Fruit fly (Drosophila melanogaster) whole organism, embryonic: ENCODE results near the gene CG31454.

Experiments
- Antp ChIP-seq: fragments of 200-800 bp; sonication (Bioruptor generic); optimal IDR thresholded peaks from 3 replicates; lab custom pipeline; 2016; ENCODE audit warnings: missing biosample characterization, missing genetic modification characterization
- CG10366 ChIP-seq: fragments of 200-800 bp; sonication (Bioruptor generic); IDR thresholded peaks from 2 replicates; pipeline ENCODE4 v1.3.6; 2022; ENCODE audit warnings: missing biosample characterization, missing genetic modification characterization
- CG11398 ChIP-seq: fragments of 200-800 bp; sonication (Bioruptor generic); optimal IDR thresholded peaks from 2 replicates; lab custom pipeline; 2016; ENCODE audit warnings: missing biosample characterization, missing genetic modification characterization
- CG14860 ChIP-seq: fragments of 200-800 bp; sonication (Bioruptor generic); IDR thresholded peaks from 3 replicates; pipeline ENCODE4 v1.3.6; 2022; ENCODE audit warnings: missing biosample characterization, missing genetic modification characterization; ENCODE audit not compliant: partially characterized antibody
- CG14965 ChIP-seq: fragments of 200-800 bp; sonication (Bioruptor generic); optimal IDR thresholded peaks from 2 replicates; lab custom pipeline; 2016; ENCODE audit warnings: missing biosample characterization, missing genetic modification characterization, borderline replicate concordance
- CG15696 ChIP-seq: fragments of 200-800 bp; sonication (Bioruptor generic); optimal IDR thresholded peaks from 2 replicates; lab custom pipeline; 2019; ENCODE audit warnings: missing biosample characterization, mild to moderate bottlenecking, missing genetic modification characterization, moderate library complexity
- CG17359 ChIP-seq: fragments of 200-800 bp; sonication (Bioruptor generic); optimal IDR thresholded peaks from 3 replicates; lab custom pipeline; 2018; ENCODE audit warnings: missing biosample characterization, mild to moderate bottlenecking, missing genetic modification characterization, moderate library complexity
- CG2120 ChIP-seq: fragments of 200-800 bp; sonication (Bioruptor generic); optimal IDR thresholded peaks from 3 replicates; lab custom pipeline; 2016; ENCODE audit warnings: missing biosample characterization, missing genetic modification characterization
- CG2199 ChIP-seq: fragments of 200-800 bp; sonication (Bioruptor generic); IDR thresholded peaks from 3 replicates; pipeline ENCODE4 v1.3.6; 2022; ENCODE audit warnings: missing biosample characterization, missing genetic modification characterization
- CG2889 ChIP-seq: fragments of 200-800 bp; sonication (Bioruptor generic); IDR thresholded peaks from 3 replicates; pipeline ENCODE4 v1.3.6; 2022; ENCODE audit warnings: missing biosample characterization, missing genetic modification characterization
- CG30403 ChIP-seq: fragments of 200-800 bp; sonication (Bioruptor generic); optimal IDR thresholded peaks from 3 replicates; lab custom pipeline; 2016; ENCODE audit warnings: missing biosample characterization, missing genetic modification characterization
- CG4328 ChIP-seq: fragments of 200-800 bp; sonication (Bioruptor generic); optimal IDR thresholded peaks from 3 replicates; lab custom pipeline; 2017; ENCODE audit warnings: missing biosample characterization, missing genetic modification reagents, missing genetic modification characterization
- CG6175 ChIP-seq: fragments of 200-800 bp; sonication (Bioruptor generic); IDR thresholded peaks from 3 replicates; pipeline ENCODE4 v1.3.6; 2022; ENCODE audit warnings: missing biosample characterization, missing genetic modification characterization
- CG6654 ChIP-seq: fragments of 200-800 bp; sonication (Bioruptor generic); optimal IDR thresholded peaks from 2 replicates; lab custom pipeline; 2017; ENCODE audit warnings: missing biosample characterization, mild to moderate bottlenecking, missing genetic modification characterization
- CG6689 ChIP-seq: fragments of 200-800 bp; sonication (Bioruptor generic); IDR thresholded peaks from 2 replicates; pipeline ENCODE4 v1.3.6; 2022; ENCODE audit warnings: missing biosample characterization, missing genetic modification characterization
- CG7271 ChIP-seq: fragments of 200-800 bp; sonication (Bioruptor generic); optimal IDR thresholded peaks from 2 replicates; lab custom pipeline; 2018; ENCODE audit warnings: missing biosample characterization, mild to moderate bottlenecking, missing genetic modification characterization, moderate library complexity
- CG7745 ChIP-seq: fragments of 200-800 bp; sonication (Bioruptor generic); optimal IDR thresholded peaks from 2 replicates; lab custom pipeline; 2018; ENCODE audit warnings: missing biosample characterization, mild to moderate bottlenecking, missing genetic modification characterization, moderate library complexity
- CG7928 ChIP-seq: fragments of 200-800 bp; sonication (Bioruptor generic); optimal IDR thresholded peaks from 2 replicates; lab custom pipeline; 2017; ENCODE audit warnings: missing biosample characterization, mild to moderate bottlenecking, missing genetic modification characterization
- CG7987 ChIP-seq: fragments of 200-800 bp; sonication (Bioruptor generic); optimal IDR thresholded peaks from 2 replicates; lab custom pipeline; 2018; ENCODE audit warnings: missing biosample characterization, mild to moderate bottlenecking, missing genetic modification characterization, moderate library complexity
- CG8359 ChIP-seq: fragments of 200-800 bp; sonication (Bioruptor generic); optimal IDR thresholded peaks from 2 replicates; lab custom pipeline; 2017; ENCODE audit warnings: missing biosample characterization, mild to moderate bottlenecking, missing genetic modification characterization, borderline replicate concordance
- CG9817 ChIP-seq: fragments of 200-800 bp; sonication (Bioruptor generic); optimal IDR thresholded peaks from 2 replicates; lab custom pipeline; 2018; ENCODE audit warnings: missing biosample characterization, mild to moderate bottlenecking, missing genetic modification characterization, moderate library complexity
- CoRest ChIP-seq: fragments of 200-800 bp; sonication (Bioruptor generic); optimal IDR thresholded peaks from 3 replicates; lab custom pipeline; 2018; ENCODE audit warnings: missing biosample characterization, mild to moderate bottlenecking, missing genetic modification characterization, moderate library complexity
- Dll ChIP-seq: fragments of 200-800 bp; sonication (Bioruptor generic); IDR thresholded peaks from 4 replicates; pipeline ENCODE4 v1.3.6; 2022; ENCODE audit warnings: missing biosample characterization, missing genetic modification characterization; ENCODE audit not compliant: partially characterized antibody
- H15 ChIP-seq: fragments of 200-800 bp; sonication (Bioruptor generic); IDR thresholded peaks from 3 replicates; pipeline ENCODE4 v1.3.6; 2022; ENCODE audit warnings: missing biosample characterization, missing genetic modification characterization
- HHEX ChIP-seq: fragments of 200-800 bp; sonication (Bioruptor generic); optimal IDR thresholded peaks from 3 replicates; lab custom pipeline; 2017; ENCODE audit warnings: missing biosample characterization, mild to moderate bottlenecking, missing genetic modification characterization, missing genetic modification reagents
- HLH54F ChIP-seq: fragments of 200-800 bp; sonication (Bioruptor generic); optimal IDR thresholded peaks from 3 replicates; lab custom pipeline; 2016; ENCODE audit warnings: missing biosample characterization, missing genetic modification characterization
- Mrtf ChIP-seq: fragments of 200-800 bp; sonication (Bioruptor generic); IDR thresholded peaks from 3 replicates; pipeline ENCODE4 v1.3.6; 2022; ENCODE audit warnings: missing biosample characterization, missing genetic modification characterization
- NK7.1 ChIP-seq: fragments of 200-800 bp; sonication (Bioruptor generic); optimal IDR thresholded peaks from 3 replicates; lab custom pipeline; 2016; ENCODE audit warnings: missing biosample characterization, missing genetic modification characterization
- Nf-YA ChIP-seq: fragments of 200-800 bp; sonication (Bioruptor generic); IDR thresholded peaks from 2 replicates; pipeline ENCODE4 v1.3.6; 2022; ENCODE audit warnings: missing biosample characterization, missing genetic modification characterization
- Oli ChIP-seq: fragments of 200-800 bp; sonication (Bioruptor generic); optimal IDR thresholded peaks from 2 replicates; lab custom pipeline; 2018; ENCODE audit warnings: missing biosample characterization, mild to moderate bottlenecking, missing genetic modification characterization, moderate library complexity
- Opbp ChIP-seq: fragments of 200-800 bp; sonication (Bioruptor generic); IDR thresholded peaks from 3 replicates; pipeline ENCODE4 v1.3.6; 2022; ENCODE audit warnings: missing biosample characterization, missing genetic modification characterization; ENCODE audit not compliant: partially characterized antibody
- Ssrp ChIP-seq: fragments of 200-800 bp; sonication (Bioruptor generic); optimal IDR thresholded peaks from 2 replicates; lab custom pipeline; 2018; ENCODE audit warnings: missing biosample characterization, mild to moderate bottlenecking, missing genetic modification characterization, moderate library complexity
- Usf ChIP-seq: fragments of 200-800 bp; sonication (Bioruptor generic); optimal IDR thresholded peaks from 2 replicates; lab custom pipeline; 2017; ENCODE audit warnings: missing genotype, missing biosample characterization, missing genetic modification characterization
- amos ChIP-seq: fragments of 200-800 bp; sonication (Bioruptor generic); IDR thresholded peaks from 2 replicates; pipeline ENCODE4 v1.3.6; 2022; ENCODE audit warnings: missing biosample characterization, missing genetic modification characterization; ENCODE audit not compliant: partially characterized antibody
- ato ChIP-seq: fragments of 200-800 bp; sonication (Bioruptor generic); IDR thresholded peaks from 2 replicates; pipeline ENCODE4 v1.3.6; 2022; ENCODE audit warnings: missing biosample characterization, missing genetic modification characterization; ENCODE audit not compliant: partially characterized antibody
- grau ChIP-seq: fragments of 200-800 bp; optimal IDR thresholded peaks from 3 replicates; lab custom pipeline; 2019; ENCODE audit warnings: missing biosample characterization, mild to moderate bottlenecking, missing genetic modification characterization, moderate library complexity
- h ChIP-seq: fragments of >200 bp; optimal IDR thresholded peaks from 2 replicates; lab custom pipeline; 2017
- hkb ChIP-seq, 2 experiments: fragments of 200-800 bp in 1 of 2; fragments of >200 bp in 1 of 2; sonication (Bioruptor generic) in 1 of 2; IDR thresholded peaks in 1 of 2; optimal IDR thresholded peaks in 1 of 2; 2 replicates each; pipeline versions ENCODE4 v1.3.6 to Lab custom; 2017 to 2022; ENCODE audit warnings: missing biosample characterization in 1 of 2, missing genetic modification characterization in 1 of 2
- kni ChIP-seq: fragments of 200-800 bp; sonication (Bioruptor generic); optimal IDR thresholded peaks from 3 replicates; lab custom pipeline; 2017; ENCODE audit warnings: mild to moderate bottlenecking, missing biosample characterization, missing genetic modification reagents, missing genetic modification characterization
- lbe ChIP-seq: fragments of 200-800 bp; sonication (Bioruptor generic); optimal IDR thresholded peaks from 2 replicates; lab custom pipeline; 2016; ENCODE audit warnings: missing biosample characterization, mild to moderate bottlenecking, missing genetic modification characterization
- nerfin-2 ChIP-seq: fragments of 200-800 bp; sonication (Bioruptor generic); IDR thresholded peaks from 2 replicates; pipeline ENCODE4 v1.3.6; 2022; ENCODE audit warnings: missing biosample characterization, missing genetic modification characterization; ENCODE audit not compliant: partially characterized antibody
- odd ChIP-seq: fragments of 200-800 bp; sonication (Bioruptor generic); optimal IDR thresholded peaks from 2 replicates; lab custom pipeline; 2017; ENCODE audit warnings: missing biosample characterization, mild to moderate bottlenecking, missing genetic modification characterization
- ranshi ChIP-seq: fragments of 200-800 bp; sonication (Bioruptor generic); IDR thresholded peaks from 2 replicates; pipeline ENCODE4 v1.3.6; 2022; ENCODE audit warnings: missing biosample characterization, missing genetic modification characterization
- run ChIP-seq: fragments of 200-800 bp; sonication (Bioruptor generic); optimal IDR thresholded peaks from 3 replicates; lab custom pipeline; 2018; ENCODE audit warnings: missing biosample characterization, mild to moderate bottlenecking, missing genetic modification characterization
- sna ChIP-seq: fragments of 200-800 bp; sonication (Bioruptor generic); IDR thresholded peaks from 2 replicates; pipeline ENCODE4 v1.3.6; 2022; ENCODE audit warnings: missing biosample characterization, missing genetic modification characterization; ENCODE audit not compliant: partially characterized antibody
- sr ChIP-seq: fragments of 200-800 bp; sonication (Bioruptor generic); IDR thresholded peaks from 3 replicates; pipeline ENCODE4 v1.3.6; 2022; ENCODE audit warnings: missing biosample characterization, missing genetic modification characterization
- tll ChIP-seq, 2 experiments: fragments of 200-800 bp in 1 of 2; fragments of >200 bp in 1 of 2; sonication (Bioruptor generic) in 1 of 2; optimal IDR thresholded peaks; 2 replicates each; lab custom pipeline; 2017 to 2019; ENCODE audit warnings: missing biosample characterization in 2 of 2, missing genetic modification characterization in 2 of 2, mild to moderate bottlenecking in 1 of 2, moderate library complexity in 1 of 2
- trem ChIP-seq: fragments of 200-800 bp; optimal IDR thresholded peaks from 3 replicates; lab custom pipeline; 2019; ENCODE audit warnings: missing biosample characterization, mild to moderate bottlenecking, missing genetic modification characterization, moderate library complexity
- zen ChIP-seq: fragments of 200-800 bp; sonication (Bioruptor generic); optimal IDR thresholded peaks from 3 replicates; lab custom pipeline; 2018; ENCODE audit warnings: missing biosample characterization, mild to moderate bottlenecking, missing genetic modification characterization, moderate library complexity

CG31454 gene

dm6 chr3R:8482881-8483280 is 38.6 kb upstream of the CG31454 start (continued):
- TF ChIP-seq odd, result peak; percentile 9
- TF ChIP-seq lbe (GFP tag; lab: Kevin White, UChicago), result no peak
- TF ChIP-seq CG8359 (GFP tag; lab: Kevin White, UChicago), result peak; percentile 6
- no peak for TF ChIP-seq run (tag; lab: Kevin White, UChicago)
- TF ChIP-seq ranshi (GFP tag; lab: Robert Waterston, UW), result peak; percentile 74
- peak; percentile 56; the same call in 1 of the 3 replicates for TF ChIP-seq CG2889 (GFP tag; lab: Robert Waterston, UW)
- no peak for TF ChIP-seq CG14965
- TF ChIP-seq amos (GFP tag; lab: Robert Waterston, UW), result no peak
- TF ChIP-seq CG11398 (GFP tag; lab: Kevin White, UChicago), result no peak
- TF ChIP-seq Ssrp, result no peak
- no peak for TF ChIP-seq sr
- TF ChIP-seq Antp (GFP tag; lab: Kevin White, UChicago), result peak; percentile 76
- no peak for TF ChIP-seq h
- TF ChIP-seq trem, result no peak
- TF ChIP-seq HHEX, result peak; percentile 72
- peak; percentile 58; the same call in 1 of the 3 replicates for TF ChIP-seq Mrtf
- no peak for TF ChIP-seq CG7987 (GFP tag; lab: Kevin White, UChicago)
- TF ChIP-seq CG4328 (GFP tag; lab: Kevin White, UChicago), result no peak
- no peak for TF ChIP-seq Opbp (GFP tag; lab: Robert Waterston, UW)
- TF ChIP-seq CoRest, result peak; percentile 71
- no peak for TF ChIP-seq CG7271 (tag; lab: Kevin White, UChicago)
- TF ChIP-seq CG6654 (GFP tag; lab: Kevin White, UChicago), result peak; percentile 3
- TF ChIP-seq CG7745 (tag; lab: Kevin White, UChicago), result no peak
- TF ChIP-seq CG7928 (GFP tag; lab: Kevin White, UChicago), result peak; percentile 34
- TF ChIP-seq CG10366, result peak; percentile 71
- no peak for TF ChIP-seq Dll (GFP tag; lab: Robert Waterston, UW)
- TF ChIP-seq CG9817 (tag; lab: Kevin White, UChicago), result peak; percentile 58
- TF ChIP-seq zen (tag; lab: Kevin White, UChicago), result no peak
- no peak for TF ChIP-seq kni
- peak; percentile 79 for TF ChIP-seq CG17359 (tag; lab: Kevin White, UChicago)
- TF ChIP-seq HLH54F (GFP tag; lab: Kevin White, UChicago), result peak; percentile 40
- 0 out of 2 replicates have a peak, but pooled peaks have one; percentile 18 for TF ChIP-seq Nf-YA (GFP tag; lab: Robert Waterston, UW)
- no peak for TF ChIP-seq sna (GFP tag; lab: Robert Waterston, UW)
- no peak for TF ChIP-seq nerfin-2
- no peak for TF ChIP-seq tll (GFP tag; optimal IDR thresholded peaks at IDR 0.05; lab: Kevin White, UChicago)
- TF ChIP-seq Oli, result peak; percentile 71
- TF ChIP-seq CG2120, result peak; percentile 65
- no peak for TF ChIP-seq Usf (GFP tag; lab: Kevin White, UChicago)
- no peak for TF ChIP-seq CG14860 (GFP tag; lab: Robert Waterston, UW)
- peak; percentile 71; the same call in 2 of the 3 replicates for TF ChIP-seq H15 (GFP tag; lab: Robert Waterston, UW)
- peak; percentile 73 for TF ChIP-seq CG6689 (GFP tag; lab: Robert Waterston, UW)
- TF ChIP-seq CG6175 (GFP tag; lab: Robert Waterston, UW), result no peak
- TF ChIP-seq CG15696 (tag; lab: Kevin White, UChicago), result no peak
- TF ChIP-seq hkb (optimal IDR thresholded peaks at IDR 0.05; lab: Kevin White, UChicago), result no peak
- peak; percentile 87 for TF ChIP-seq hkb (GFP tag; IDR thresholded peaks at IDR 0.05; lab: Robert Waterston, UW)
- peak; percentile 74 for TF ChIP-seq grau
- no peak for TF ChIP-seq ato (GFP tag; lab: Robert Waterston, UW)
- TF ChIP-seq NK7.1 (GFP tag; lab: Kevin White, UChicago), result no peak
- 0 out of 3 replicates have a peak, but pooled peaks have one; percentile 45 for TF ChIP-seq CG2199 (GFP tag; lab: Robert Waterston, UW)
- TF ChIP-seq CG30403, result peak; percentile 65
